Fruit fly (Drosophila melanogaster): ENCODE data around the gene CG42751.
A peak's percentile ranks its signal among the peaks of the same experiment; 100 is the strongest.

The CG42751 gene

DNA sequence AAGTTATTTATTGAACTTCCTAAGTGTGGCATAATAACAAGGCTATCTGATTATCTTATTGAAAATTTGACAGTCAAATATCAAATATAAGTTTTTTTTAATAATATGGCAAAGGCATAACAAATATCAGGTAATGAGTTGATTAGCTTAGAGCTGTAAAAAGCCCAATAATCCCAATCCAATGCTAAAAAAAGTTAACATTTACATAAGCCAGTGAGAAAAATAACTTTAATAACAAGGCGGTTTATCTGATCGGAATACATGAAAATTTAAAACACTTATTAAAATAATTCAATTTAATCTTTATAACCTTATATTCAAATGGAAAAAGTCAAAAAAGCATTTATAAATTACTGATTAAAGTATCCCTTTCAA is 44.9 kb upstream of the CG42751 start:
- no peak for TF ChIP-seq Rel (GFP tag; optimal IDR thresholded peaks at IDR 0.05)
- TF ChIP-seq Rel (tag; optimal IDR thresholded peaks at IDR 0.05) = no peak
- TF ChIP-seq Myc (optimal IDR thresholded peaks at IDR 0.05) = peak; percentile 100

DNA sequence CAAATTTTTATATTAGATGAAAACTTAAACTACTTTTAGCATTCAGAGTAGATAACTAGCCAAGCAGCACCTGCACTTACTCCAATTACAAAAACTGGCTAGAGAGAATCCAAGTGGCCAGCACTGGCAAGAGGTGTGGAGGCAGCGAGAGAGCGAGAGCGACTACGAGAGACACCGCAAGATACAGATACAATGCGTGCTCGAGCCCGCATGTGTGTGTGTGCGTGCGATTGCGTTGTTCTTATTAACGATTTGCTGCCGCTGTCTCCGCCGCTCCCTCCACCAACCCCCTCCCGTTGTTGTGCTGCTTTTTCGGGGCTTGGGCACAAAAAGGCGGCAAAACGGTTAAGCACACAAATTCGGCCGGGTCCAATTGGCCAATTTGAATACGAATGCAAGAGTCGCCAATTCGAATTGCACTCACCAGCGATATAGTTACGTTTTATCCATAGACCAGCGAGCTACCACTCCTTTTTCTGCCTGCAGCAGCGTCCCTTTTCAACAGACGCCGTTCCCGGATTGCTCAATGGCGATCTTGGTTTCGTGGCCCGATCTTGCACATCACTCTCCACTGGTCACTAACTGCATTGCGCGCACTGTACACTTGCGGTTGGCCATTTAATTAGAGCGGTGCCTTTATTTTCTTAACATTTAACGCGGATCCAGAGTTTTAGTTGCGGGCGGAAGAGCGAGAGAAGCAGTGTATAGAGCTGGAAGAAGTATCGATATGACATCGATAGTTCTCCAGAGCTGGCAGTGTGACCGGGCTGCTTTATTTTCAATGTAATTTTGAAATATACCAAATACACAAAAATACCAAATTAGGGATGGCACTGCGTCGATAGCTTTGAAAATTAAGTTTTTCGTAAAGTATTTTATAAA is 44.3 kb upstream of the CG42751 start, which contains the start of gene crol:
Gene crol, minus strand, starts transcription at position 737 of the 882 bp plus-strand sequence.
- TF ChIP-seq Vsx2 (GFP tag; optimal IDR thresholded peaks at IDR 0.05; ENCODE audit: partially characterized antibody) (peak; percentile 58), Rel (GFP tag; optimal IDR thresholded peaks at IDR 0.05) (no peak), Rel (tag; optimal IDR thresholded peaks at IDR 0.05) (peak; percentile 95), brk (GFP tag; optimal IDR thresholded peaks at IDR 0.05) (no peak), lola (GFP tag; optimal IDR thresholded peaks at IDR 0.05) (no peak), sage (GFP tag; optimal IDR thresholded peaks at IDR 0.05) (no peak), dl (GFP tag; optimal IDR thresholded peaks at IDR 0.05; ENCODE audit: insufficient read depth in 1 of 2, partially characterized antibody in 2 of 2) (peak; percentile 74 to 81), dsf (GFP tag; optimal IDR thresholded peaks at IDR 0.05; ENCODE audit: borderline replicate concordance) (peak; percentile 0), Dif (GFP tag; optimal IDR thresholded peaks at IDR 0.05; ENCODE audit: partially characterized antibody) (peak; percentile 79), HLH106 (tag; optimal IDR thresholded peaks at IDR 0.05) (peak; percentile 8), br (GFP tag; optimal IDR thresholded peaks at IDR 0.05) (peak; percentile 3), psq (GFP tag; optimal IDR thresholded peaks at IDR 0.05) (peak; percentile 78), Hr83 (GFP tag; optimal IDR thresholded peaks at IDR 0.05; ENCODE audit: poor library complexity, severe bottlenecking) (peak; percentile 38), woc (GFP tag; optimal IDR thresholded peaks at IDR 0.05) (peak; percentile 76), Hnf4 (GFP tag; optimal IDR thresholded peaks at IDR 0.05) (peak; percentile 33), OdsH (GFP tag; optimal IDR thresholded peaks at IDR 0.05) (no peak), h (GFP tag; optimal IDR thresholded peaks at IDR 0.05) (peak; percentile 29), pan (optimal IDR thresholded peaks at IDR 0.05) (no peak), jim (GFP tag; optimal IDR thresholded peaks at IDR 0.05) (peak; percentile 84), Myc (optimal IDR thresholded peaks at IDR 0.05) (peak; percentile 85), CG9705 (GFP tag; optimal IDR thresholded peaks at IDR 0.05) (peak; percentile 19)

DNA sequence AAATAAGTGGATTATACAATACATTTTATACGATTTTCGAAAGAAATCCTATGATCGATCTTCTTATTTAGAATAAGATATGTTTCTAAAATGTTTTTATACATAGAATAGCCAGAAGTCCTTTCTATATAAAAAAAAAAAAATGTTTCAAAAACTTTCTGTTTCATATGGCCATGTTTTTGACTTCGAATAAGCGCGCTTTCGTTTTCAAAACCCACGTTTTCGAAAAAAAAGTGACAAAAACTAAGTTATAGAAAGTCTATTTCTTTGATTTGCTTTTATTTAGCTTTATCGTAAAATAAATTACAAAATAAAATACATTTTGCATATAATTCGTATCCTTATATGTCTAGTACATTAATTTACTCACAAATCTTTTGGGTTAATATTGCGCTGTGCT is 43.4 kb upstream of the CG42751 start:
- TF ChIP-seq N (GFP tag; optimal IDR thresholded peaks at IDR 0.05) = no peak
- TF ChIP-seq brk (GFP tag; optimal IDR thresholded peaks at IDR 0.05) = no peak
- TF ChIP-seq ey (GFP tag; optimal IDR thresholded peaks at IDR 0.05) = no peak
- TF ChIP-seq psq (GFP tag; optimal IDR thresholded peaks at IDR 0.05) = no peak
- TF ChIP-seq GATAd (GFP tag; optimal IDR thresholded peaks at IDR 0.05) = no peak
- TF ChIP-seq woc (GFP tag; optimal IDR thresholded peaks at IDR 0.05) = no peak
- no peak for TF ChIP-seq usp (GFP tag; optimal IDR thresholded peaks at IDR 0.05)
- TF ChIP-seq sv (GFP tag; optimal IDR thresholded peaks at IDR 0.05) = no peak
- TF ChIP-seq dsf (GFP tag; optimal IDR thresholded peaks at IDR 0.05; ENCODE audit: borderline replicate concordance) = no peak
- TF ChIP-seq jim (GFP tag; optimal IDR thresholded peaks at IDR 0.05) = no peak
- no peak for TF ChIP-seq Hr83 (GFP tag; optimal IDR thresholded peaks at IDR 0.05; ENCODE audit: poor library complexity, severe bottlenecking)
- no peak for TF ChIP-seq CrebA (GFP tag; optimal IDR thresholded peaks at IDR 0.05; ENCODE audit: borderline replicate concordance)
- TF ChIP-seq Vsx2 (GFP tag; optimal IDR thresholded peaks at IDR 0.05; ENCODE audit: partially characterized antibody) = no peak
- TF ChIP-seq CG9705 (GFP tag; optimal IDR thresholded peaks at IDR 0.05) = no peak
- TF ChIP-seq br (GFP tag; optimal IDR thresholded peaks at IDR 0.05) = no peak
- TF ChIP-seq Hnf4 (GFP tag; optimal IDR thresholded peaks at IDR 0.05) = no peak
- no peak for TF ChIP-seq dmrt93B (GFP tag; optimal IDR thresholded peaks at IDR 0.05)
- no peak for TF ChIP-seq OdsH (GFP tag; optimal IDR thresholded peaks at IDR 0.05)
- TF ChIP-seq Mio (GFP tag; optimal IDR thresholded peaks at IDR 0.05) = no peak

DNA sequence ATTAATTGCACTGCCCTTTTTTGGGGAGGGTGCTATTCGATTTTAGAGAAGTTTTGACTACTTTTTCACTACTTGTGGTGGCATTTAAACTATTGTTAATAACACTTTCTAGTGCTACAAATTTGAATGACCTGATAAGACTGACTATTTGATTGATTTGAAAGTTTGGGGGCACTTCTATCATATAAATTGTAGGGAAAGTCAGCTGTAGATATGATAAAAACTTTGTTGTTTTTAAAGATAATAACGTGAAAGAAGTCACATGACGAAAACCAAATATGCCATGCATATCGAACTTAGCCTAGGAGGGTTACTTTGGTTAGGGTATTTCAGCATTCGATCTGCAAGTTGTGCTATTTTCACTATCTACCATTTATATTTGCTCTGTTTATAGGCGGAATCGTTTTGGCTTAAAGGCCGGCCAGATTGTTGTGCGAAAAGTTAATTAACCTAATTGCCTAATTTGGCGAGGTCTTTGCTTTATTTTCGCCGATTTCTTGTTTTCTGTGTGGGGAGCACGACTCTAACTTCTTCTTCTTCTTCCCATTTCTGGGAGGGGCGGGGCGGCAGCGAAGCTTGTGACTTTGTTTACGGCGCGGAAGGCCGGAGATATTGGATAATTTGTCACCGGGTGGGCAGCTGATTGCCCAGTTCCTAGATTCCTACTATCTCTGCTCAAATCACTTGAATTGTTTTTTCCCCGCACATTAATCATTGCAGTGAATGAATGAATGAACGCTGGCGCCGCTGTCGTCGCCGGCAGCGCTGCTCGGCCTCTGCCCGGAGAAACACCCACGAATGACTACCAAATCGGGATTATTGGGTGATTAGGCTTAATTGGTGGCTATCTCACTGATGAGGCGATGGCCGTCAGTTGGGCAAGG is 40.2 kb upstream of the CG42751 start:
- TF ChIP-seq Hnf4 (GFP tag; optimal IDR thresholded peaks at IDR 0.05) (no peak), Rel (GFP tag; optimal IDR thresholded peaks at IDR 0.05) (no peak), Rel (tag; optimal IDR thresholded peaks at IDR 0.05) (peak; percentile 59), fru (GFP tag; optimal IDR thresholded peaks at IDR 0.05) (peak; percentile 0), Myc (optimal IDR thresholded peaks at IDR 0.05) (no peak), woc (GFP tag; optimal IDR thresholded peaks at IDR 0.05) (no peak), foxo (GFP tag; optimal IDR thresholded peaks at IDR 0.05) (no peak)

All from whole organism, wandering third instar larva.